Fruit fly (Drosophila melanogaster): Measurements from ENCODE around the gene pon.

Gene pon

DNA sequence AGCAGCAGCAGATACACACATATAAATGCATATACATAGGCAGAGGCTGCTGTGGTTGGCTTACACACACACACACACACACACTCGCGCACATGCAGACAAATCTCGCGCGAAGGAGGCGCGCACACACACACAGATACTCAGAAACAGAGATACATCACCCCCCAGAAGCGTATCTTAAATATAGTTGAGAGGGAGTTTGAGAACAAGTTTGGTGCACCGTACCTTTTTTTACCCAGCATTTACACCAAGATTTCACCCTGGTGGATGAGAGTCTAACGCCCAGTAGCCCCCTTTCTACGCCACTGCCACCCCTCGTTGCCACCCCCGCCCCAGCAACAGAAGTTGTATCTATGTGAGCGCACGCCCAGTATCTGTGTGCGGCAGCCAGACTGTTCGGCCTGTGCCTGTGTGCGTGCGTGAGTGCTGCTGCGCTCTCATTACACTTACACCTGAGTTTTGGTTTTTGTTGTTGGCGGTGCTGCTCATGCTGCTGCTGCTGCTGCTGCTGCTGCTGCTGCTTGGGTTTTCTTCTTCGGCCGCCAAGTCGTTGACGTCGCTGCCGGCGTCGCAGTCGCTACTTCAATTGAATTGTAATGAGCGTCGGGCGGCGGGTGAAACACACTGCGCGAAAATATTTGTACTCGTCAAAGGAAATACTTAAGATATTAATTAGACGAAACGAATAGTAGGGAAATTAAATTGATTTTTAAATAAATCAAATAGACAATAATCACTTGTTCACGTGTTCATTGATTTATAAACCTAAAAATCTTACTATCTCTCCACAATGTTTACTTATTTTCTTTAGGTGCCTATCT lies 46.0 kb upstream of the pon start:
- TF ChIP-seq gsb (GFP tag; IDR thresholded peaks at IDR 0.05), result peak; percentile 45; the same call in 1 of the 2 replicates
- no peak for TF ChIP-seq CG4854 (GFP tag; optimal IDR thresholded peaks at IDR 0.05)
- TF ChIP-seq p53 (GFP tag; optimal IDR thresholded peaks at IDR 0.05), result no peak
- TF ChIP-seq CG31365 (tag; optimal IDR thresholded peaks at IDR 0.05), result peak; percentile 38
- TF ChIP-seq amos (GFP tag; IDR thresholded peaks at IDR 0.05; ENCODE audit: partially characterized antibody), result no peak
- peak; percentile 39 for TF ChIP-seq Deaf1 (tag; optimal IDR thresholded peaks at IDR 0.05)
- TF ChIP-seq CG10462 (GFP tag; optimal IDR thresholded peaks at IDR 0.05), result peak; percentile 48
- peak; percentile 83 for TF ChIP-seq ssp (GFP tag; IDR thresholded peaks at IDR 0.05)
- peak; percentile 58 for TF ChIP-seq CG13123 (GFP tag; optimal IDR thresholded peaks at IDR 0.05)
- peak; percentile 71 for TF ChIP-seq CG1233 (GFP tag; optimal IDR thresholded peaks at IDR 0.05)
- peak; percentile 84 for TF ChIP-seq CG9215 (GFP tag; IDR thresholded peaks at IDR 0.05)
- peak; percentile 85 for TF ChIP-seq CG11695 (GFP tag; IDR thresholded peaks at IDR 0.05)
- TF ChIP-seq Atf3 (GFP tag; optimal IDR thresholded peaks at IDR 0.05), result peak; percentile 25
- TF ChIP-seq cg (GFP tag; optimal IDR thresholded peaks at IDR 0.05), result peak; percentile 96
- TF ChIP-seq dm (GFP tag; optimal IDR thresholded peaks at IDR 0.05), result no peak
- TF ChIP-seq Lim3 (GFP tag; IDR thresholded peaks at IDR 0.05), result peak; percentile 51; the same call in 1 of the 2 replicates
- peak; percentile 73 for TF ChIP-seq stc (GFP tag; IDR thresholded peaks at IDR 0.05)
- TF ChIP-seq lilli (GFP tag; optimal IDR thresholded peaks at IDR 0.05), result peak; percentile 56
- peak; percentile 81 for TF ChIP-seq B-H1 (GFP tag; IDR thresholded peaks at IDR 0.05)
- peak; percentile 93 for TF ChIP-seq sim (GFP tag; IDR thresholded peaks at IDR 0.05)
- peak; percentile 49 for TF ChIP-seq fd3F (GFP tag; optimal IDR thresholded peaks at IDR 0.05)
- no peak for TF ChIP-seq luna (GFP tag; optimal IDR thresholded peaks at IDR 0.05)
- TF ChIP-seq CG8944 (GFP tag; optimal IDR thresholded peaks at IDR 0.05), result peak; percentile 76
- peak; percentile 70 for TF ChIP-seq HmgZ (tag; optimal IDR thresholded peaks at IDR 0.05)
- peak; percentile 50 for TF ChIP-seq CG7786 (GFP tag; optimal IDR thresholded peaks at IDR 0.05)
- no peak for TF ChIP-seq ftz-f1 (GFP tag; optimal IDR thresholded peaks at IDR 0.05)
- TF ChIP-seq CG10366 (GFP tag; IDR thresholded peaks at IDR 0.05), result peak; percentile 93
- TF ChIP-seq Atf6 (GFP tag; IDR thresholded peaks at IDR 0.05), result peak; percentile 81
- peak; percentile 70 for TF ChIP-seq pros (GFP tag; optimal IDR thresholded peaks at IDR 0.05)
- peak; percentile 56; the same call in 1 of the 2 replicates for TF ChIP-seq CG4360 (GFP tag; IDR thresholded peaks at IDR 0.05)
- TF ChIP-seq ara (GFP tag; IDR thresholded peaks at IDR 0.05), result peak; percentile 95
- TF ChIP-seq zfh1 (GFP tag; IDR thresholded peaks at IDR 0.05), result peak; percentile 97
- no peak for TF ChIP-seq Sry-β (GFP tag; optimal IDR thresholded peaks at IDR 0.05)
- TF ChIP-seq eve (GFP tag; optimal IDR thresholded peaks at IDR 0.05), result no peak
- peak; percentile 50 for TF ChIP-seq CG17802 (tag; optimal IDR thresholded peaks at IDR 0.05)
- peak; percentile 94 for TF ChIP-seq seq (GFP tag; IDR thresholded peaks at IDR 0.05)
- peak; percentile 64 for TF ChIP-seq E2f2 (GFP tag; IDR thresholded peaks at IDR 0.05)
- TF ChIP-seq CG9727 (GFP tag; optimal IDR thresholded peaks at IDR 0.05), result peak; percentile 84
- no peak for TF ChIP-seq CG17912 (GFP tag; optimal IDR thresholded peaks at IDR 0.05)
- TF ChIP-seq CG6689 (GFP tag; IDR thresholded peaks at IDR 0.05), result peak; percentile 90
- peak; percentile 24 for TF ChIP-seq Bteb2 (GFP tag; optimal IDR thresholded peaks at IDR 0.05)
- TF ChIP-seq CG6765 (GFP tag; optimal IDR thresholded peaks at IDR 0.05), result no peak
- TF ChIP-seq cato (GFP tag; optimal IDR thresholded peaks at IDR 0.05; ENCODE audit: borderline replicate concordance), result peak; percentile 70
- TF ChIP-seq cwo (GFP tag; optimal IDR thresholded peaks at IDR 0.05), result peak; percentile 68
- peak; percentile 10 for TF ChIP-seq grn (GFP tag; optimal IDR thresholded peaks at IDR 0.05)
- TF ChIP-seq MTF-1 (GFP tag; optimal IDR thresholded peaks at IDR 0.05; ENCODE audit: borderline replicate concordance), result peak; percentile 59
- TF ChIP-seq zen (tag; optimal IDR thresholded peaks at IDR 0.05), result peak; percentile 50
- no peak for TF ChIP-seq run (tag; optimal IDR thresholded peaks at IDR 0.05)
- peak; percentile 90 for TF ChIP-seq ewg (GFP tag; optimal IDR thresholded peaks at IDR 0.05)
- TF ChIP-seq CG14014 (GFP tag; IDR thresholded peaks at IDR 0.05), result peak; percentile 87

All from whole organism, embryonic.